Worm (Caenorhabditis elegans) whole organism, early embryonic: ENCODE data around the gene Y73B6BL.288.

Experiments
- B0310.2 ChIP-seq: sonication (generic microtip); optimal IDR thresholded peaks from 2 replicates; lab custom pipeline; 2016; ENCODE audit warnings: mild to moderate bottlenecking, missing genetic modification characterization, missing compliant biosample characterization
- F13C5.2 ChIP-seq: sonication (generic microtip); optimal IDR thresholded peaks from 2 replicates; lab custom pipeline; 2017; ENCODE audit warnings: mild to moderate bottlenecking, missing genetic modification characterization, inconsistent platforms, missing compliant biosample characterization
- ama-1 ChIP-seq: fragments of 150-350 bp; optimal IDR thresholded peaks from 2 replicates; lab custom pipeline; 2014
- ceh-13 ChIP-seq: fragments of 200-800 bp; sonication (Bioruptor generic); optimal IDR thresholded peaks from 2 replicates; lab custom pipeline; 2018; ENCODE audit warnings: mild to moderate bottlenecking, missing genetic modification characterization, missing compliant biosample characterization
- ceh-36 ChIP-seq: sonication (generic microtip); optimal IDR thresholded peaks from 2 replicates; lab custom pipeline; 2016; ENCODE audit warnings: missing genetic modification characterization, inconsistent platforms, missing compliant biosample characterization
- flt-1 ChIP-seq: fragments of 200-800 bp; sonication (Bioruptor generic); IDR thresholded peaks from 2 replicates; pipeline ENCODE4 v1.3.6; 2022; ENCODE audit warnings: missing genetic modification characterization, missing compliant biosample characterization
- hmbx-1 ChIP-seq: sonication (generic microtip); optimal IDR thresholded peaks from 2 replicates; lab custom pipeline; 2016; ENCODE audit warnings: mild to moderate bottlenecking, missing genetic modification characterization, missing compliant biosample characterization
- hnd-1 ChIP-seq: sonication (generic microtip); optimal IDR thresholded peaks from 2 replicates; lab custom pipeline; 2016; ENCODE audit warnings: missing genetic modification characterization, missing compliant biosample characterization
- pes-1 ChIP-seq: fragments of 200-800 bp; sonication (Bioruptor generic); IDR thresholded peaks from 2 replicates; pipeline ENCODE4 v1.3.6; 2022; ENCODE audit warnings: missing genetic modification reagents, missing genetic modification characterization, missing compliant biosample characterization
- tra-4 ChIP-seq: sonication (generic microtip); optimal IDR thresholded peaks from 2 replicates; lab custom pipeline; 2017; ENCODE audit warnings: missing genetic modification characterization, missing compliant biosample characterization

DNA sequence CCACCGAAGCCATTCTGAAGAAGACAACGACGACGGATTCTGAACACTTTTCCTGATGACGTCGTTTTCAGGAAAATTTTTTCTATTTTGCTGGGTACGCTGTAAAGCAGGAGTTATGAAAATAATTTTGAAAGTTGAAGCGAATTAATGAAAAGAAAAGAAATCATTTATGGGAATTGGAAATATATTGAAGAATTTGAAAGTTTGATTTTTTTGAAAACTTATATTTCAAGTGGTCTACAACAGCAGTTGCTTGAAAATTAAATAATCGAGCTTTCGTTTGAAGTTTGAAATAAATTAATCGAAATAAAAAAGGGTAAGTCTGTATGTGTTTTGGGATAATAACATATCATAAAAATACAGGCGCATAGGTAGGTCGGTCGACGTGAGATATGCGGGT is 41.6 kb upstream of the Y73B6BL.288 start, which contains the start of gene shl-1:
- TF ChIP-seq hmbx-1 (tag; lab: Kevin White, UChicago) (no peak), ama-1 (lab: Kevin White, UChicago) (no peak), hnd-1 (tag; lab: Kevin White, UChicago) (no peak), F13C5.2 (no peak), flt-1 (GFP tag; lab: Robert Waterston, UW) (no peak), B0310.2 (tag; lab: Kevin White, UChicago) (no peak), pes-1 (GFP tag; lab: Robert Waterston, UW) (no peak), ceh-36 (tag; lab: Kevin White, UChicago) (no peak), ceh-13 (GFP tag; lab: Kevin White, UChicago) (no peak), tra-4 (tag; lab: Kevin White, UChicago) (no peak)
